Worm (Caenorhabditis elegans) whole organism, L4 larva: Measurements from ENCODE around the gene srh-148.
"Not testable (repeated sequence)": the region's sequence is repeated elsewhere in the genome, so short reads cannot be mapped to it uniquely, and the experiment has no call there.

Experiments used
- R02D3.7 ChIP-seq: fragments of 150-350 bp; sonication (generic microtip); optimal IDR thresholded peaks from 3 replicates; lab custom pipeline; 2014; ENCODE audit warnings: missing biosample characterization, missing genetic modification characterization
- fos-1 ChIP-seq: fragments of 150-350 bp; optimal IDR thresholded peaks from 2 replicates; lab custom pipeline; 2014; ENCODE audit warnings: missing biosample characterization, missing genetic modification characterization
- hlh-30 ChIP-seq: sonication (generic microtip); optimal IDR thresholded peaks from 2 replicates; lab custom pipeline; 2017; ENCODE audit warnings: antibody characterized with exemption, mild to moderate bottlenecking, missing genetic modification characterization, missing compliant biosample characterization; ENCODE audit not compliant: insufficient read depth
- lsy-2 ChIP-seq, 2 experiments: fragments of 150-350 bp in 1 of 2; sonication (generic microtip) in 1 of 2; optimal IDR thresholded peaks; 2 replicates each; lab custom pipeline; 2014 to 2017; ENCODE audit warnings: missing biosample characterization in 2 of 2, missing genetic modification characterization in 2 of 2
- madf-9 ChIP-seq: fragments of 200-800 bp; sonication (Bioruptor generic); conservative IDR thresholded peaks from 2 replicates; pipeline ENCODE4 v1.3.6; 2022; ENCODE audit warnings: missing genetic modification reagents, missing genetic modification characterization, missing compliant biosample characterization
- nhr-11 ChIP-seq: fragments of 150-350 bp; optimal IDR thresholded peaks from 2 replicates; lab custom pipeline; 2014; ENCODE audit warnings: missing biosample characterization, missing genetic modification characterization
- nhr-77 ChIP-seq: fragments of 150-350 bp; optimal IDR thresholded peaks from 2 replicates; lab custom pipeline; 2014; ENCODE audit warnings: missing biosample characterization, missing genetic modification characterization
- php-3 ChIP-seq: fragments of 200-800 bp; sonication (Bioruptor generic); IDR thresholded peaks from 2 replicates; pipeline ENCODE4 v1.3.6; 2022; ENCODE audit warnings: missing genetic modification reagents, missing genetic modification characterization, missing compliant biosample characterization
- unc-62 ChIP-seq, 3 experiments: fragments of 150-350 bp in 1 of 3; sonication (generic microtip); optimal IDR thresholded peaks in 2 of 3; peaks in 1 of 3; 1 replicate in 1 of 3; 2 replicates in 2 of 3; lab custom pipeline; 2014 to 2017; ENCODE audit warnings: missing biosample characterization in 3 of 3, missing genetic modification characterization in 3 of 3, missing genetic modification reagents in 3 of 3, missing genotype in 1 of 3
- zfp-2 ChIP-seq: sonication (generic microtip); optimal IDR thresholded peaks from 2 replicates; lab custom pipeline; 2016; ENCODE audit warnings: mild to moderate bottlenecking, missing genetic modification characterization, missing compliant biosample characterization
- ztf-11 ChIP-seq: fragments of 150-350 bp; optimal IDR thresholded peaks from 2 replicates; lab custom pipeline; 2014; ENCODE audit warnings: missing biosample characterization, missing genetic modification characterization

DNA sequence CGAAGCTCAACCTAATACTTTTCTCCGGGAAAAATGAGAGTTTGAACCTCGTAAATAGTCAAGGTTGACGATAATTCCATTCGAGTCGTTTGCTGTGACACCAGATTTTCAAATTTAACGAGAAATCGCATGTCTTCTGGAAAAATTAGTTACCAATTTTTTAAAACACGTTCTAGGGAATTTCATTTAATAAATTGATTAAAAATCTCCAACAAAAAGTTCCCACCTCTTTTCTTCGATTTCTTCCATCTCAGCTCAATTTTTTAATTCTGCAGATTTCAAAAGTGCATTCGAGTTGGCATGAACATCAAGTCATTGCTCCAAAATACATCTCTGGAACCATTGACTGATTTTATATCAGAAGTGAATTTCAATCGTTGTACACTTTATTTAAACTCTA, 46.2 kb downstream of the srh-148 start, which contains the start of gene nhr-282:
- not testable (repeated sequence) for TF ChIP-seq fos-1 (tag; lab: Kevin White, UChicago); madf-9 (GFP tag; lab: Robert Waterston, UW); nhr-77 (tag; lab: Kevin White, UChicago); lsy-2 (tag; optimal IDR thresholded peaks at IDR 0.05; lab: Kevin White, UChicago); R02D3.7 (tag; lab: Kevin White, UChicago); unc-62 (GFP tag; optimal IDR thresholded peaks at IDR 0.05 in 1 of 2; lab: Kevin White, UChicago); unc-62 (tag; optimal IDR thresholded peaks at IDR 0.05; lab: Kevin White, UChicago); hlh-30 (tag; lab: Kevin White, UChicago); zfp-2 (tag; lab: Kevin White, UChicago); php-3 (GFP tag; lab: Robert Waterston, UW); nhr-11 (tag; lab: Kevin White, UChicago); ztf-11 (tag; lab: Kevin White, UChicago)
